Fruit fly (Drosophila melanogaster): ENCODE data around the gene bwa.

DNA sequence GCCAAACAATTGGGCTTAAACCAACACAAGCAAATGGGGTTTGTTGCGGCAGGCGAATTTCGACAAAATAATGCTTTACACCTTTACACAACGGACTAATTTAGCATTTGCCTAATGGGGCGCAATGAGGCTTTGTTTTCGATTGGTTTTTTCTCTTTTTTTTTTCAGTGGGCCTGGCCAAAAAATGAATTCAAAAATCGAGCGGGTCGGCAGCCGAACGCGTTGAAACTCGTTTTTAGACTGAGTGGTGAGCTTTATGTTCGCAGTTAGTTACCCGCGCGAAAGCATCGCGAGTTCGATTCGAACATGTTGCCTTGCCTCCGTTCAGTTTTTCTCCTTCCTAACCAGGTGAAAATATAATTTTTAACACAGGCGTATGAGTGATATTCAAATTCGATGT is 49.1 kb upstream of the bwa start, which contains the start of gene CG43861:
- TF ChIP-seq tj (GFP tag; optimal IDR thresholded peaks at IDR 0.05) (no peak), Hr96 (GFP tag; optimal IDR thresholded peaks at IDR 0.05) (no peak), pad (GFP tag; optimal IDR thresholded peaks at IDR 0.05) (no peak), kay (GFP tag; ENCODE audit: borderline replicate concordance) (peak; percentile 32), Crg-1 (GFP tag; optimal IDR thresholded peaks at IDR 0.05) (no peak), CG11617 (GFP tag; optimal IDR thresholded peaks at IDR 0.05) (no peak)

Data from whole organism, adult.